Fruit fly (Drosophila melanogaster) whole organism, adult: ENCODE data around the gene Tusp.

Experiments used
- CG11617 ChIP-seq: fragments of 200-800 bp; sonication (Bioruptor generic); optimal IDR thresholded peaks from 2 replicates; lab custom pipeline; 2017; ENCODE audit warnings: mild to moderate bottlenecking, missing biosample characterization, missing genetic modification reagents, missing genetic modification characterization
- CG12768 ChIP-seq: fragments of 200-800 bp; sonication (Bioruptor generic); optimal IDR thresholded peaks from 2 replicates; lab custom pipeline; 2017; ENCODE audit warnings: missing biosample characterization, missing genetic modification characterization, mild to moderate bottlenecking, moderate library complexity, missing genetic modification reagents
- CG14711 ChIP-seq: fragments of 200-800 bp; sonication (Bioruptor generic); optimal IDR thresholded peaks from 2 replicates; lab custom pipeline; 2018; ENCODE audit warnings: missing biosample characterization, mild to moderate bottlenecking, missing genetic modification characterization, moderate library complexity
- CG33017 ChIP-seq: fragments of 200-800 bp; sonication (Bioruptor generic); optimal IDR thresholded peaks from 2 replicates; lab custom pipeline; 2018; ENCODE audit warnings: missing biosample characterization, mild to moderate bottlenecking, missing genetic modification characterization, moderate library complexity
- CG7045 ChIP-seq: fragments of 200-800 bp; sonication (Bioruptor generic); optimal IDR thresholded peaks from 2 replicates; lab custom pipeline; 2017; ENCODE audit warnings: missing biosample characterization, mild to moderate bottlenecking, missing genetic modification characterization
- CG7101 ChIP-seq: fragments of 200-800 bp; sonication (Bioruptor generic); optimal IDR thresholded peaks from 2 replicates; lab custom pipeline; 2018; ENCODE audit warnings: missing biosample characterization, mild to moderate bottlenecking, missing genetic modification characterization, moderate library complexity
- Hr96 ChIP-seq: fragments of 200-800 bp; sonication (Bioruptor generic); optimal IDR thresholded peaks from 2 replicates; lab custom pipeline; 2016; ENCODE audit warnings: missing biosample characterization, missing genetic modification characterization
- bab1 ChIP-seq: fragments of 200-800 bp; sonication (Bioruptor generic); optimal IDR thresholded peaks from 3 replicates; lab custom pipeline; 2019; ENCODE audit warnings: missing biosample characterization, mild to moderate bottlenecking, missing genetic modification characterization, moderate library complexity
- cic ChIP-seq: fragments of 200-800 bp; sonication (Bioruptor generic); optimal IDR thresholded peaks from 2 replicates; lab custom pipeline; 2017; ENCODE audit warnings: missing biosample characterization, mild to moderate bottlenecking, missing genetic modification characterization, moderate library complexity
- kay ChIP-seq: fragments of 200-800 bp; sonication (Bioruptor generic); peaks from one replicate; lab custom pipeline; 2016; ENCODE audit warnings: missing biosample characterization, missing genetic modification characterization, borderline replicate concordance
- ovo ChIP-seq: fragments of 200-800 bp; sonication (Bioruptor generic); optimal IDR thresholded peaks from 2 replicates; lab custom pipeline; 2016; ENCODE audit warnings: missing biosample characterization, missing genetic modification characterization
- pad ChIP-seq: fragments of 200-800 bp; sonication (Bioruptor generic); optimal IDR thresholded peaks from 3 replicates; lab custom pipeline; 2017; ENCODE audit warnings: missing biosample characterization, missing genetic modification characterization, mild to moderate bottlenecking, moderate library complexity, missing genetic modification reagents
- tj ChIP-seq: fragments of 200-800 bp; sonication (Bioruptor generic); optimal IDR thresholded peaks from 3 replicates; lab custom pipeline; 2017; ENCODE audit warnings: missing biosample characterization, mild to moderate bottlenecking, missing genetic modification characterization, moderate library complexity
- toe ChIP-seq: fragments of 200-800 bp; sonication (Bioruptor generic); optimal IDR thresholded peaks from 2 replicates; lab custom pipeline; 2016; ENCODE audit warnings: missing biosample characterization, missing genetic modification characterization

DNA sequence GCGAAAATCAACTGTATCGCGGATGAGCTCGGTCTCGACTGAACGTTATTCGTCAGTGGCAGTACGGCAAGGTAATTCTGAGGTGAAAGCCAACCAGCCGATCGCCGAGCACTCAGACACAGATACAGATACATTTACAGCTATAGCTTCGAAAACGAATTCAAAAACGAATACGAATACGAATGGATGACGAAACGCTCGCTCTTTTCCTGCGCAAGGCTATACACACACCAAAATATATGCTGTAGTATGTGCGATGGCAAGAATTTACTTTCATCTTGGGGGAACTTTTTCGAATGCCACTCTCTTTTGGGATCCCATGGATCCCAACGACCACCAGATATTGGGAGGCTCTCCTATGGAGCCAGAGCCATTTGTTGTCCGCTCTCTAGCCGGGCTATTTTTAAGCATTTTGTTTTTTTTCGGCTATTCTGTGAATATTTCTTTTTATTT is 52.5 kb downstream of the Tusp start, which contains the start of gene Mlc1:
- TF ChIP-seq pad (GFP tag; lab: Kevin White, UChicago): no peak
- TF ChIP-seq ovo (GFP tag; lab: Kevin White, UChicago): no peak
- TF ChIP-seq CG7101 (tag; lab: Kevin White, UChicago): no peak
- TF ChIP-seq CG14711: no peak
- TF ChIP-seq cic (GFP tag; lab: Kevin White, UChicago): no peak
- no peak for TF ChIP-seq CG33017 (tag; lab: Kevin White, UChicago)
- no peak for TF ChIP-seq CG12768 (GFP tag; lab: Kevin White, UChicago)
- no peak for TF ChIP-seq kay (GFP tag; lab: Kevin White, UChicago)
- no peak for TF ChIP-seq Hr96
- no peak for TF ChIP-seq bab1 (GFP tag; lab: Kevin White, UChicago)
- no peak for TF ChIP-seq toe
- TF ChIP-seq tj (GFP tag; lab: Kevin White, UChicago): no peak
- TF ChIP-seq CG11617: no peak
- TF ChIP-seq CG7045 (GFP tag; lab: Kevin White, UChicago): no peak
